Worm (Caenorhabditis elegans): Measurements from ENCODE around the gene klf-3.

DNA sequence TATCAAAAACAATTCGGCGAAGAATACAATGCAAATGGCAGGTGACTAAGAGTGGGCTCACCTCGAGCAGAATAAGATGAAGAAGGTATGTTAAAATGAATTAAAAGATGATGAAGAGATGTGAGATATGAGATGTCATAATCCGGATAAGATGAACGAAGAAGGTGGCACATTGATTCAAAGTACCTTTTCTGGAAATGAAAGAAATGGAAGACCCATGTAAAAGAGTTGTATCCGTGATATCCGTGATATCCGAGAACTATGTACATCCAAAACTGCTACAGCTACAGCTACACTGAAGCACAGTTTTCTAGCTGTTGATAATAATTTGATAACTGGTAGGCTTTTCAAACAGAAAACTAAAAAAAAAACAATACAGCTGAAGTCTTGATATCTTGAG is 32.3 kb downstream of the klf-3 start, which contains the start of gene oig-8:
- TF ChIP-seq pha-4 (tag; optimal IDR thresholded peaks at IDR 0.05), result no peak
- no peak for TF ChIP-seq tlf-1 (GFP tag; optimal IDR thresholded peaks at IDR 0.05)
- no peak for TF ChIP-seq hmg-1.2 (GFP tag; IDR thresholded peaks at IDR 0.05)
- TF ChIP-seq ama-1 (optimal IDR thresholded peaks at IDR 0.05), result no peak
- TF ChIP-seq ama-1 (GFP tag; optimal IDR thresholded peaks at IDR 0.05), result no peak
- TF ChIP-seq D2030.7 (GFP tag; IDR thresholded peaks at IDR 0.05), result no peak
- TF ChIP-seq gei-17 (GFP tag; optimal IDR thresholded peaks at IDR 0.05), result no peak

All from whole organism, young adult.